Fruit fly (Drosophila melanogaster) whole organism, embryonic: ENCODE results near the gene CG33160.

Experiments
- Abd-B ChIP-seq: fragments of 200-800 bp; sonication (Bioruptor generic); optimal IDR thresholded peaks from 2 replicates; lab custom pipeline; 2018; ENCODE audit warnings: missing biosample characterization, mild to moderate bottlenecking, missing genetic modification characterization, moderate library complexity
- Aef1 ChIP-seq: fragments of 200-800 bp; sonication (Bioruptor generic); IDR thresholded peaks from 3 replicates; pipeline ENCODE4 v1.3.6; 2022; ENCODE audit warnings: missing biosample characterization, missing genetic modification characterization
- Antp ChIP-seq: fragments of 200-800 bp; sonication (Bioruptor generic); optimal IDR thresholded peaks from 3 replicates; lab custom pipeline; 2016; ENCODE audit warnings: missing biosample characterization, missing genetic modification characterization
- BEAF-32 ChIP-seq: fragments of 200-800 bp; sonication (Bioruptor generic); optimal IDR thresholded peaks from 3 replicates; lab custom pipeline; 2017; ENCODE audit warnings: missing biosample characterization, missing genetic modification characterization, mild to moderate bottlenecking, moderate library complexity, missing genetic modification reagents
- CG1024 ChIP-seq: fragments of 200-800 bp; sonication (Bioruptor generic); IDR thresholded peaks from 2 replicates; pipeline ENCODE4 v1.3.6; 2022; ENCODE audit warnings: missing biosample characterization, missing genetic modification characterization
- CG12071 ChIP-seq: fragments of 200-800 bp; sonication (Bioruptor generic); optimal IDR thresholded peaks from 3 replicates; lab custom pipeline; 2018; ENCODE audit warnings: missing biosample characterization, mild to moderate bottlenecking, missing genetic modification characterization
- CG1602 ChIP-seq: fragments of 200-800 bp; sonication (Bioruptor generic); optimal IDR thresholded peaks from 3 replicates; lab custom pipeline; 2016; ENCODE audit warnings: missing biosample characterization, missing genetic modification characterization
- CG17385 ChIP-seq: fragments of 200-800 bp; sonication (Bioruptor generic); optimal IDR thresholded peaks from 3 replicates; lab custom pipeline; 2018; ENCODE audit warnings: missing biosample characterization, mild to moderate bottlenecking, missing genetic modification characterization
- CG18262 ChIP-seq: fragments of 200-800 bp; optimal IDR thresholded peaks from 3 replicates; lab custom pipeline; 2019; ENCODE audit warnings: missing biosample characterization, mild to moderate bottlenecking, missing genetic modification characterization, moderate library complexity
- CG2712 ChIP-seq: fragments of 200-800 bp; optimal IDR thresholded peaks from 3 replicates; lab custom pipeline; 2019; ENCODE audit warnings: missing biosample characterization, mild to moderate bottlenecking, missing genetic modification characterization, moderate library complexity
- CG32772 ChIP-seq: fragments of 200-800 bp; sonication (Bioruptor generic); IDR thresholded peaks from 2 replicates; pipeline ENCODE4 v1.3.6; 2022; ENCODE audit warnings: missing biosample characterization, missing genetic modification characterization
- CG3847 ChIP-seq: fragments of 200-800 bp; sonication (Bioruptor generic); IDR thresholded peaks from 2 replicates; pipeline ENCODE4 v1.3.6; 2022; ENCODE audit warnings: missing biosample characterization, missing genetic modification characterization
- CG4328 ChIP-seq: fragments of 200-800 bp; sonication (Bioruptor generic); optimal IDR thresholded peaks from 3 replicates; lab custom pipeline; 2017; ENCODE audit warnings: missing biosample characterization, missing genetic modification reagents, missing genetic modification characterization
- CG7556 ChIP-seq: fragments of 200-800 bp; sonication (Bioruptor generic); optimal IDR thresholded peaks from 2 replicates; lab custom pipeline; 2017; ENCODE audit warnings: missing biosample characterization, mild to moderate bottlenecking, missing genetic modification characterization
- CG7987 ChIP-seq: fragments of 200-800 bp; sonication (Bioruptor generic); optimal IDR thresholded peaks from 2 replicates; lab custom pipeline; 2018; ENCODE audit warnings: missing biosample characterization, mild to moderate bottlenecking, missing genetic modification characterization, moderate library complexity
- CG8290 ChIP-seq, 3 experiments: fragments of 200-800 bp; sonication (Bioruptor generic); optimal IDR thresholded peaks; 2 replicates each; lab custom pipeline; 2016 to 2019; ENCODE audit warnings: missing biosample characterization in 3 of 3, missing genetic modification characterization in 3 of 3, mild to moderate bottlenecking in 2 of 3, moderate library complexity in 1 of 3
- CG9932 ChIP-seq: fragments of 200-800 bp; sonication (Bioruptor generic); IDR thresholded peaks from 2 replicates; pipeline ENCODE4 v1.3.6; 2022; ENCODE audit warnings: missing biosample characterization, missing genetic modification characterization
- CoRest ChIP-seq: fragments of 200-800 bp; sonication (Bioruptor generic); optimal IDR thresholded peaks from 3 replicates; lab custom pipeline; 2018; ENCODE audit warnings: missing biosample characterization, mild to moderate bottlenecking, missing genetic modification characterization, moderate library complexity
- D19A ChIP-seq: fragments of 200-800 bp; optimal IDR thresholded peaks from 3 replicates; lab custom pipeline; 2019; ENCODE audit warnings: missing biosample characterization, mild to moderate bottlenecking, missing genetic modification characterization, moderate library complexity
- Dll ChIP-seq: fragments of 200-800 bp; sonication (Bioruptor generic); IDR thresholded peaks from 4 replicates; pipeline ENCODE4 v1.3.6; 2022; ENCODE audit warnings: missing biosample characterization, missing genetic modification characterization; ENCODE audit not compliant: partially characterized antibody
- Dref ChIP-seq: fragments of 200-800 bp; sonication (Bioruptor generic); IDR thresholded peaks from 2 replicates; pipeline ENCODE4 v1.3.6; 2022; ENCODE audit warnings: missing biosample characterization, missing genetic modification characterization
- Ets97D ChIP-seq: fragments of 200-800 bp; sonication (Bioruptor generic); optimal IDR thresholded peaks from 3 replicates; lab custom pipeline; 2016; ENCODE audit warnings: missing biosample characterization, missing genetic modification characterization
- Hr39 ChIP-seq: fragments of >200 bp; optimal IDR thresholded peaks from 2 replicates; lab custom pipeline; 2017
- Hsf ChIP-seq: fragments of 200-800 bp; sonication (Bioruptor generic); optimal IDR thresholded peaks from 3 replicates; lab custom pipeline; 2016; ENCODE audit warnings: missing biosample characterization, missing genetic modification characterization
- Lpt ChIP-seq: fragments of >200 bp; optimal IDR thresholded peaks from 2 replicates; lab custom pipeline; 2018; ENCODE audit warnings: missing biosample characterization, missing genetic modification characterization
- Meics ChIP-seq: fragments of 200-800 bp; sonication (Bioruptor generic); optimal IDR thresholded peaks from 2 replicates; lab custom pipeline; 2017; ENCODE audit warnings: missing biosample characterization, mild to moderate bottlenecking, missing genetic modification characterization
- NC2β ChIP-seq: fragments of 200-800 bp; sonication (Bioruptor generic); optimal IDR thresholded peaks from 2 replicates; lab custom pipeline; 2016; ENCODE audit warnings: missing biosample characterization, missing genetic modification characterization
- NK7.1 ChIP-seq: fragments of 200-800 bp; sonication (Bioruptor generic); optimal IDR thresholded peaks from 3 replicates; lab custom pipeline; 2016; ENCODE audit warnings: missing biosample characterization, missing genetic modification characterization
- Opbp ChIP-seq: fragments of 200-800 bp; sonication (Bioruptor generic); IDR thresholded peaks from 3 replicates; pipeline ENCODE4 v1.3.6; 2022; ENCODE audit warnings: missing biosample characterization, missing genetic modification characterization; ENCODE audit not compliant: partially characterized antibody
- Side ChIP-seq: fragments of 200-800 bp; sonication (Bioruptor generic); optimal IDR thresholded peaks from 2 replicates; lab custom pipeline; 2016; ENCODE audit warnings: missing biosample characterization, missing genetic modification characterization
- Ssrp ChIP-seq: fragments of 200-800 bp; sonication (Bioruptor generic); optimal IDR thresholded peaks from 2 replicates; lab custom pipeline; 2018; ENCODE audit warnings: missing biosample characterization, mild to moderate bottlenecking, missing genetic modification characterization, moderate library complexity
- Tbp ChIP-seq: fragments of >200 bp; optimal IDR thresholded peaks from 2 replicates; lab custom pipeline; 2018; ENCODE audit warnings: missing biosample characterization, missing genetic modification characterization
- Vsx1 ChIP-seq: fragments of 200-800 bp; sonication (Bioruptor generic); optimal IDR thresholded peaks from 2 replicates; lab custom pipeline; 2017; ENCODE audit warnings: missing biosample characterization, mild to moderate bottlenecking, missing genetic modification characterization, missing genetic modification reagents
- Xbp1 ChIP-seq: fragments of 200-800 bp; sonication (Bioruptor generic); optimal IDR thresholded peaks from 3 replicates; lab custom pipeline; 2016; ENCODE audit warnings: missing biosample characterization, mild to moderate bottlenecking, missing genetic modification characterization
- amos ChIP-seq: fragments of 200-800 bp; sonication (Bioruptor generic); IDR thresholded peaks from 2 replicates; pipeline ENCODE4 v1.3.6; 2022; ENCODE audit warnings: missing biosample characterization, missing genetic modification characterization; ENCODE audit not compliant: partially characterized antibody
- ara ChIP-seq: fragments of 200-800 bp; sonication (Bioruptor generic); IDR thresholded peaks from 2 replicates; pipeline ENCODE4 v1.3.6; 2022; ENCODE audit warnings: missing biosample characterization, missing genetic modification characterization
- chn ChIP-seq: fragments of 200-800 bp; sonication (Bioruptor generic); optimal IDR thresholded peaks from 2 replicates; lab custom pipeline; 2016; ENCODE audit warnings: missing biosample characterization, missing genetic modification characterization
- ci ChIP-seq: fragments of 200-800 bp; sonication (Bioruptor generic); IDR thresholded peaks from 3 replicates; pipeline ENCODE4 v1.3.6; 2022; ENCODE audit warnings: missing biosample characterization, missing genetic modification characterization
- da ChIP-seq: fragments of 200-800 bp; sonication (Bioruptor generic); optimal IDR thresholded peaks from 2 replicates; lab custom pipeline; 2016; ENCODE audit warnings: missing biosample characterization, missing genetic modification characterization
- dmrt99B ChIP-seq: fragments of 200-800 bp; sonication (Bioruptor generic); optimal IDR thresholded peaks from 2 replicates; lab custom pipeline; 2018; ENCODE audit warnings: missing biosample characterization, mild to moderate bottlenecking, missing genetic modification characterization, moderate library complexity
- ewg ChIP-seq: fragments of 200-800 bp; sonication (Bioruptor generic); optimal IDR thresholded peaks from 3 replicates; lab custom pipeline; 2017; ENCODE audit warnings: mild to moderate bottlenecking, missing biosample characterization, missing genetic modification reagents, missing genetic modification characterization
- gt ChIP-seq: fragments of 200-800 bp; sonication (Bioruptor generic); IDR thresholded peaks from 2 replicates; pipeline ENCODE4 v1.3.6; 2022; ENCODE audit warnings: missing biosample characterization, missing genetic modification characterization
- peb ChIP-seq: fragments of 200-800 bp; sonication (Bioruptor generic); IDR thresholded peaks from 2 replicates; pipeline ENCODE4 v1.3.6; 2022; ENCODE audit warnings: missing biosample characterization, missing genetic modification characterization
- pros ChIP-seq: fragments of 200-800 bp; sonication (Bioruptor generic); optimal IDR thresholded peaks from 3 replicates; lab custom pipeline; 2019; ENCODE audit warnings: missing biosample characterization, mild to moderate bottlenecking, missing genetic modification characterization, moderate library complexity
- pzg ChIP-seq: fragments of 200-800 bp; sonication (Bioruptor generic); optimal IDR thresholded peaks from 3 replicates; lab custom pipeline; 2018; ENCODE audit warnings: missing biosample characterization, mild to moderate bottlenecking, missing genetic modification characterization, moderate library complexity
- ssp ChIP-seq: fragments of 200-800 bp; sonication (Bioruptor generic); IDR thresholded peaks from 2 replicates; pipeline ENCODE4 v1.3.6; 2022; ENCODE audit warnings: missing biosample characterization, missing genetic modification characterization
- tll ChIP-seq, 2 experiments: fragments of 200-800 bp in 1 of 2; fragments of >200 bp in 1 of 2; sonication (Bioruptor generic) in 1 of 2; optimal IDR thresholded peaks; 2 replicates each; lab custom pipeline; 2017 to 2019; ENCODE audit warnings: missing biosample characterization in 2 of 2, missing genetic modification characterization in 2 of 2, mild to moderate bottlenecking in 1 of 2, moderate library complexity in 1 of 2
- ttk ChIP-seq: fragments of 200-800 bp; sonication (Bioruptor generic); IDR thresholded peaks from 2 replicates; pipeline ENCODE4 v2.1.2; 2022; ENCODE audit warnings: missing biosample characterization, missing genetic modification characterization
- unpg ChIP-seq: fragments of 200-800 bp; sonication (Bioruptor generic); optimal IDR thresholded peaks from 3 replicates; lab custom pipeline; 2018; ENCODE audit warnings: missing biosample characterization, mild to moderate bottlenecking, missing genetic modification characterization, moderate library complexity
- zf30C ChIP-seq: fragments of 200-800 bp; sonication (Bioruptor generic); optimal IDR thresholded peaks from 3 replicates; lab custom pipeline; 2018; ENCODE audit warnings: missing biosample characterization, mild to moderate bottlenecking, missing genetic modification characterization

CG33160 gene

DNA sequence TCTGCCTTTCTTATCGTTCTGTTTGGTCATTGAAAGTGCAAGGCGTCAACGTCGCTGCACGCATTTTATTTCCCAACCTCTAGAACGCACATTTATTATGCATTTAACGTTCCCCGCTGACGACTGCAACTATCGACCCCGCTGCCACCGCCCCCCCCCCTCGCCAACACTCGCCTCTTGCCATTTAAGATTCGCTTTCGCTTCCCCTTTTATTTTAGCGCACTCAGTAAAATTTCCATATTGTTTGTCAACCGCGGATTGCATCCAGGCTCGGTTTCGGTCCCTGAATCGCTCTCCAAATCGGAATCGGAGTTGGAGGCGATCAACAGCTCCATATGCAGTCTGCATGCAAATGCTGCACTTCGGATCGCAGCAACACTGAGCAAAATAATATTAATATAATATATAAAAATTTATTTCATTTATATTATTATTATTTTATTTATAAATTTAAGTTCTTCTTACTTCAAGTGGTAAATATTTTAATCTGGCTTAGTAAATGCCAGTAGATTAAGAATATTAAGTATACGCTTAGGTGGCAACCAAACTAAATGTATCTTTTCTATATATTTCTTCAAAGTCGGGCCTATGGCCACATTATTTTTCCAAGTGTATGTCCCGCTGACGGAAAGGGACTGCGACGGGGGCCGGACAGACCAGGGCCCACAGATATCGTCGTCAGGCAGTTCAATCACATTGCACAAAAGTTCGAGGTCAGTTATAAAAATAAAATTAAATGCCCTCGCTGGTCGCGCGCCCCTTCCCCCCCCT lies 34.6 kb upstream of the CG33160 start (continued):
- TF ChIP-seq CG18262 (tag; lab: Kevin White, UChicago), result peak; percentile 45
- no peak for TF ChIP-seq CG12071 (GFP tag; lab: Kevin White, UChicago)
- TF ChIP-seq NK7.1 (GFP tag; lab: Kevin White, UChicago), result no peak
- no peak for TF ChIP-seq pros (GFP tag; lab: Kevin White, UChicago)
- TF ChIP-seq NC2β (GFP tag; lab: Kevin White, UChicago), result no peak
- no peak for TF ChIP-seq Vsx1 (GFP tag; lab: Kevin White, UChicago)
- no peak for TF ChIP-seq ara (GFP tag; lab: Robert Waterston, UW)
- no peak for TF ChIP-seq ttk (GFP tag; lab: Robert Waterston, UW)
- peak; percentile 56 for TF ChIP-seq Ssrp
- TF ChIP-seq CG8290 (GFP tag; optimal IDR thresholded peaks at IDR 0.05; lab: Kevin White, UChicago), result no peak
- no peak for TF ChIP-seq CG8290 (tag; optimal IDR thresholded peaks at IDR 0.05; lab: Kevin White, UChicago)
- 0 out of 3 replicates have a peak, but pooled peaks have one; percentile 43 for TF ChIP-seq ci (GFP tag; lab: Robert Waterston, UW)
- no peak for TF ChIP-seq tll (GFP tag; optimal IDR thresholded peaks at IDR 0.05; lab: Kevin White, UChicago)
- no peak for TF ChIP-seq CG3847 (GFP tag; lab: Robert Waterston, UW)
- TF ChIP-seq Meics (GFP tag; lab: Kevin White, UChicago), result no peak
- no peak for TF ChIP-seq Side (GFP tag; lab: Kevin White, UChicago)
- TF ChIP-seq ewg, result no peak
- TF ChIP-seq dmrt99B (tag; lab: Kevin White, UChicago), result peak; percentile 77
- TF ChIP-seq Abd-B (GFP tag; lab: Kevin White, UChicago), result no peak
- TF ChIP-seq CG32772 (GFP tag; lab: Robert Waterston, UW), result no peak
- no peak for TF ChIP-seq ssp (GFP tag; lab: Robert Waterston, UW)
- no peak for TF ChIP-seq CG7556
- no peak for TF ChIP-seq Ets97D
- TF ChIP-seq D19A (tag; lab: Kevin White, UChicago), result peak; percentile 0
- TF ChIP-seq pzg (GFP tag; lab: Kevin White, UChicago), result no peak
- TF ChIP-seq CG2712, result peak; percentile 53
- no peak for TF ChIP-seq CG4328
- no peak for TF ChIP-seq Hr39 (lab: Kevin White, UChicago)
- peak; percentile 12 for TF ChIP-seq Xbp1 (GFP tag; lab: Kevin White, UChicago)
- peak; percentile 18 for TF ChIP-seq unpg
- no peak for TF ChIP-seq gt (GFP tag; lab: Robert Waterston, UW)
- no peak for TF ChIP-seq Lpt (GFP tag; lab: Kevin White, UChicago)
- no peak for TF ChIP-seq CG1024 (GFP tag; lab: Robert Waterston, UW)
- TF ChIP-seq Antp (GFP tag; lab: Kevin White, UChicago), result no peak
- TF ChIP-seq Opbp (GFP tag; lab: Robert Waterston, UW), result no peak
- no peak for TF ChIP-seq Hsf (GFP tag; lab: Kevin White, UChicago)
- no peak for TF ChIP-seq amos (GFP tag; lab: Robert Waterston, UW)
- TF ChIP-seq Tbp (GFP tag; lab: Kevin White, UChicago), result no peak
- no peak for TF ChIP-seq peb
- no peak for TF ChIP-seq CG7987 (GFP tag; lab: Kevin White, UChicago)
- no peak for TF ChIP-seq zf30C
- TF ChIP-seq CG1602 (GFP tag; lab: Kevin White, UChicago), result no peak
- no peak for TF ChIP-seq BEAF-32 (GFP tag; lab: Kevin White, UChicago)
- no peak for TF ChIP-seq Aef1 (GFP tag; lab: Robert Waterston, UW)
- TF ChIP-seq CG17385 (GFP tag; lab: Kevin White, UChicago), result peak; percentile 49
- peak; percentile 50 for TF ChIP-seq CoRest (tag; lab: Kevin White, UChicago)
- TF ChIP-seq chn (GFP tag; lab: Kevin White, UChicago), result no peak
- TF ChIP-seq Dll (GFP tag; lab: Robert Waterston, UW), result no peak
- TF ChIP-seq Dref (GFP tag; lab: Robert Waterston, UW), result no peak
- TF ChIP-seq da (GFP tag; lab: Kevin White, UChicago), result no peak
- TF ChIP-seq CG9932 (GFP tag; lab: Robert Waterston, UW), result no peak
